Worm (Caenorhabditis elegans) whole organism, L4 larva: ENCODE data around the gene Y62H9A.10.

Source experiments
- F10B5.3 ChIP-seq: sonication (generic microtip); optimal IDR thresholded peaks from 2 replicates; lab custom pipeline; 2016; ENCODE audit warnings: mild to moderate bottlenecking, missing genetic modification characterization, missing compliant biosample characterization
- F44E2.7 ChIP-seq: fragments of 200-800 bp; sonication (Bioruptor generic); IDR thresholded peaks from 2 replicates; pipeline ENCODE4 v2.1.2; 2022; ENCODE audit warnings: missing genetic modification characterization, missing compliant biosample characterization
- R02D3.7 ChIP-seq: fragments of 150-350 bp; sonication (generic microtip); optimal IDR thresholded peaks from 3 replicates; lab custom pipeline; 2014; ENCODE audit warnings: missing biosample characterization, missing genetic modification characterization
- T20F7.1 ChIP-seq: fragments of 200-800 bp; sonication (Bioruptor generic); optimal IDR thresholded peaks from 2 replicates; lab custom pipeline; 2018; ENCODE audit warnings: mild to moderate bottlenecking, missing genetic modification characterization, missing compliant biosample characterization
- T26A8.4 ChIP-seq: fragments of 200-800 bp; sonication (Bioruptor generic); IDR thresholded peaks from 2 replicates; pipeline ENCODE4 v1.3.6; 2022; ENCODE audit warnings: missing genetic modification characterization, missing compliant biosample characterization
- Y105C5A.15 ChIP-seq: fragments of 200-800 bp; sonication (Bioruptor generic); IDR thresholded peaks from 2 replicates; pipeline ENCODE4 v1.3.6; 2022; ENCODE audit warnings: missing genetic modification characterization, missing compliant biosample characterization
- Y5F2A.4 ChIP-seq: fragments of 200-800 bp; sonication (Bioruptor generic); optimal IDR thresholded peaks from 2 replicates; lab custom pipeline; 2018; ENCODE audit warnings: mild to moderate bottlenecking, missing genetic modification characterization, missing compliant biosample characterization
- aly-2 ChIP-seq: sonication (generic microtip); optimal IDR thresholded peaks from 2 replicates; lab custom pipeline; 2018; ENCODE audit warnings: missing biosample characterization, missing genetic modification characterization
- arid-1 ChIP-seq: fragments of 200-800 bp; sonication (Bioruptor generic); conservative IDR thresholded peaks from 2 replicates; pipeline ENCODE4 v1.3.6; 2022; ENCODE audit warnings: missing genetic modification reagents, missing genetic modification characterization, missing compliant biosample characterization
- ceh-20 ChIP-seq: fragments of 200-800 bp; sonication (Bioruptor generic); IDR thresholded peaks from 2 replicates; pipeline ENCODE4 v1.3.6; 2022; ENCODE audit warnings: missing genetic modification reagents, missing genetic modification characterization, missing compliant biosample characterization
- ceh-44 ChIP-seq: fragments of 200-800 bp; sonication (Bioruptor generic); IDR thresholded peaks from 2 replicates; pipeline ENCODE4 v1.3.6; 2022; ENCODE audit warnings: missing genetic modification reagents, missing genetic modification characterization, missing compliant biosample characterization
- ceh-82 ChIP-seq: sonication (generic microtip); optimal IDR thresholded peaks from 2 replicates; lab custom pipeline; 2017; ENCODE audit warnings: missing biosample characterization, missing genetic modification characterization
- ctbp-1 ChIP-seq: fragments of 200-800 bp; sonication (Bioruptor generic); IDR thresholded peaks from 2 replicates; pipeline ENCODE4 v1.3.6; 2022; ENCODE audit warnings: missing genetic modification reagents, missing genetic modification characterization, missing compliant biosample characterization
- daf-16 ChIP-seq, 3 experiments: sonication (generic microtip); optimal IDR thresholded peaks; 2 replicates each; lab custom pipeline; 2016 to 2017; ENCODE audit warnings: missing genetic modification characterization in 3 of 3, missing genetic modification reagents in 3 of 3, mild to moderate bottlenecking in 2 of 3, missing compliant biosample characterization in 2 of 3, missing biosample characterization in 1 of 3, moderate library complexity in 1 of 3
- daf-19 ChIP-seq: fragments of 200-800 bp; sonication (Bioruptor generic); conservative IDR thresholded peaks from 2 replicates; pipeline ENCODE4 v1.3.6; 2022; ENCODE audit warnings: missing genetic modification characterization, missing compliant biosample characterization
- dmd-8 ChIP-seq: fragments of 200-800 bp; sonication (Bioruptor generic); IDR thresholded peaks from 2 replicates; pipeline ENCODE4 v1.3.6; 2022; ENCODE audit warnings: missing genetic modification characterization, missing compliant biosample characterization
- dmd-9 ChIP-seq: fragments of 200-800 bp; sonication (Bioruptor generic); IDR thresholded peaks from 2 replicates; pipeline ENCODE4 v1.3.6; 2022; ENCODE audit warnings: missing genetic modification reagents, missing genetic modification characterization, missing compliant biosample characterization
- dpl-1 ChIP-seq: fragments of 150-350 bp; optimal IDR thresholded peaks from 2 replicates; lab custom pipeline; 2014; ENCODE audit warnings: missing biosample characterization, missing genetic modification reagents, missing genetic modification characterization
- duxl-1 ChIP-seq: sonication (generic microtip); optimal IDR thresholded peaks from 2 replicates; lab custom pipeline; 2016; ENCODE audit warnings: mild to moderate bottlenecking, missing genetic modification characterization, moderate library complexity, missing compliant biosample characterization; ENCODE audit not compliant: poor library complexity
- dve-1 ChIP-seq: sonication (generic microtip); optimal IDR thresholded peaks from 2 replicates; lab custom pipeline; 2017; ENCODE audit warnings: antibody characterized with exemption, mild to moderate bottlenecking, missing genetic modification characterization, missing compliant biosample characterization; ENCODE audit not compliant: insufficient read depth
- egl-27 ChIP-seq: sonication (generic microtip); optimal IDR thresholded peaks from 3 replicates; lab custom pipeline; 2017; ENCODE audit warnings: missing biosample characterization, missing genetic modification reagents, missing genetic modification characterization
- egl-43 ChIP-seq: fragments of 200-800 bp; sonication (Bioruptor generic); IDR thresholded peaks from 2 replicates; pipeline ENCODE4 v1.3.6; 2022; ENCODE audit warnings: missing genetic modification reagents, missing genetic modification characterization, missing compliant biosample characterization
- fkh-10 ChIP-seq: fragments of 150-350 bp; optimal IDR thresholded peaks from 2 replicates; lab custom pipeline; 2014; ENCODE audit warnings: missing biosample characterization, missing genetic modification reagents, missing genetic modification characterization
- hif-1 ChIP-seq, 2 experiments: sonication (generic microtip); optimal IDR thresholded peaks; 2 replicates each; lab custom pipeline; 2016 to 2017; ENCODE audit warnings: missing compliant biosample characterization in 2 of 2, missing genetic modification characterization in 2 of 2, missing genetic modification reagents in 2 of 2, missing genotype in 2 of 2, mild to moderate bottlenecking in 1 of 2
- hmg-1.1 ChIP-seq: fragments of 200-800 bp; sonication (Bioruptor generic); IDR thresholded peaks from 2 replicates; pipeline ENCODE4 v1.3.6; 2022; ENCODE audit warnings: missing genetic modification reagents, missing genetic modification characterization, missing compliant biosample characterization
- jun-1 ChIP-seq: fragments of 150-350 bp; optimal IDR thresholded peaks from 2 replicates; lab custom pipeline; 2014; ENCODE audit warnings: missing biosample characterization, missing genetic modification reagents, missing genetic modification characterization
- lim-7 ChIP-seq: fragments of 200-800 bp; sonication (Bioruptor generic); IDR thresholded peaks from 2 replicates; pipeline ENCODE4 v1.3.6; 2022; ENCODE audit warnings: missing genetic modification characterization, missing compliant biosample characterization
- lir-3 ChIP-seq: sonication (generic microtip); optimal IDR thresholded peaks from 2 replicates; lab custom pipeline; 2016; ENCODE audit warnings: mild to moderate bottlenecking, missing genetic modification characterization, missing compliant biosample characterization
- madf-5 ChIP-seq, 2 experiments: fragments of 200-800 bp; sonication (Bioruptor generic); IDR thresholded peaks; 2 replicates each; pipeline ENCODE4 v1.3.6; 2022; ENCODE audit warnings: missing compliant biosample characterization in 2 of 2, missing genetic modification characterization in 2 of 2
- madf-9 ChIP-seq: fragments of 200-800 bp; sonication (Bioruptor generic); conservative IDR thresholded peaks from 2 replicates; pipeline ENCODE4 v1.3.6; 2022; ENCODE audit warnings: missing genetic modification reagents, missing genetic modification characterization, missing compliant biosample characterization
- mdt-29 ChIP-seq: fragments of 200-800 bp; sonication (Bioruptor generic); IDR thresholded peaks from 2 replicates; pipeline ENCODE4 v1.3.6; 2022; ENCODE audit warnings: missing genetic modification reagents, missing genetic modification characterization, missing compliant biosample characterization
- nhr-102 ChIP-seq: sonication (generic microtip); optimal IDR thresholded peaks from 2 replicates; lab custom pipeline; 2016; ENCODE audit warnings: mild to moderate bottlenecking, missing genetic modification characterization, moderate library complexity, missing compliant biosample characterization
- nhr-237 ChIP-seq: sonication (generic microtip); optimal IDR thresholded peaks from 2 replicates; lab custom pipeline; 2017; ENCODE audit warnings: missing biosample characterization, missing genetic modification characterization
- nhr-48 ChIP-seq: sonication (generic microtip); optimal IDR thresholded peaks from 2 replicates; lab custom pipeline; 2016; ENCODE audit warnings: mild to moderate bottlenecking, missing genetic modification characterization, missing compliant biosample characterization
- nhr-6 ChIP-seq: fragments of 150-350 bp; optimal IDR thresholded peaks from 2 replicates; lab custom pipeline; 2014; ENCODE audit warnings: missing biosample characterization, missing genetic modification characterization
- nhr-77 ChIP-seq: fragments of 150-350 bp; optimal IDR thresholded peaks from 2 replicates; lab custom pipeline; 2014; ENCODE audit warnings: missing biosample characterization, missing genetic modification characterization
- pha-4 ChIP-seq, 2 experiments: fragments of 150-350 bp in 1 of 2; fragments of 200-800 bp in 1 of 2; sonication (Bioruptor generic) in 1 of 2; IDR thresholded peaks in 1 of 2; optimal IDR thresholded peaks in 1 of 2; 2 replicates each; pipeline versions ENCODE4 v1.3.6 to Lab custom; 2014 to 2022; ENCODE audit warnings: missing genetic modification characterization in 2 of 2, missing genetic modification reagents in 2 of 2, missing biosample characterization in 1 of 2, missing compliant biosample characterization in 1 of 2
- rbr-2 ChIP-seq: sonication (generic microtip); optimal IDR thresholded peaks from 2 replicates; lab custom pipeline; 2016; ENCODE audit warnings: missing genotype, missing genetic modification characterization, missing compliant biosample characterization
- set-16 ChIP-seq: fragments of 200-800 bp; sonication (Bioruptor generic); IDR thresholded peaks from 2 replicates; pipeline ENCODE4 v1.3.6; 2022; ENCODE audit warnings: missing genetic modification reagents, missing genetic modification characterization, missing compliant biosample characterization
- snpc-1.2 ChIP-seq: fragments of 200-800 bp; sonication (Bioruptor generic); IDR thresholded peaks from 2 replicates; pipeline ENCODE4 v1.3.6; 2022; ENCODE audit warnings: missing genetic modification reagents, missing genetic modification characterization, missing compliant biosample characterization
- spr-3 ChIP-seq: fragments of 200-800 bp; sonication (Bioruptor generic); optimal IDR thresholded peaks from 2 replicates; lab custom pipeline; 2018; ENCODE audit warnings: mild to moderate bottlenecking, missing genetic modification characterization, missing compliant biosample characterization
- tag-97 ChIP-seq: fragments of 200-800 bp; sonication (Bioruptor generic); IDR thresholded peaks from 2 replicates; pipeline ENCODE4 v1.3.6; 2022; ENCODE audit warnings: missing genetic modification characterization, missing compliant biosample characterization
- unc-130 ChIP-seq: sonication (generic microtip); optimal IDR thresholded peaks from 2 replicates; lab custom pipeline; 2016; ENCODE audit warnings: missing genetic modification reagents, missing genetic modification characterization, missing compliant biosample characterization
- unc-39 ChIP-seq: sonication (generic microtip); optimal IDR thresholded peaks from 2 replicates; lab custom pipeline; 2017; ENCODE audit warnings: missing biosample characterization, missing genetic modification characterization
- zfp-2 ChIP-seq: sonication (generic microtip); optimal IDR thresholded peaks from 2 replicates; lab custom pipeline; 2016; ENCODE audit warnings: mild to moderate bottlenecking, missing genetic modification characterization, missing compliant biosample characterization
- zip-11 ChIP-seq: fragments of 200-800 bp; sonication (Bioruptor generic); IDR thresholded peaks from 2 replicates; pipeline ENCODE4 v1.3.6; 2022; ENCODE audit warnings: missing genetic modification characterization, missing compliant biosample characterization

Gene Y62H9A.10

DNA sequence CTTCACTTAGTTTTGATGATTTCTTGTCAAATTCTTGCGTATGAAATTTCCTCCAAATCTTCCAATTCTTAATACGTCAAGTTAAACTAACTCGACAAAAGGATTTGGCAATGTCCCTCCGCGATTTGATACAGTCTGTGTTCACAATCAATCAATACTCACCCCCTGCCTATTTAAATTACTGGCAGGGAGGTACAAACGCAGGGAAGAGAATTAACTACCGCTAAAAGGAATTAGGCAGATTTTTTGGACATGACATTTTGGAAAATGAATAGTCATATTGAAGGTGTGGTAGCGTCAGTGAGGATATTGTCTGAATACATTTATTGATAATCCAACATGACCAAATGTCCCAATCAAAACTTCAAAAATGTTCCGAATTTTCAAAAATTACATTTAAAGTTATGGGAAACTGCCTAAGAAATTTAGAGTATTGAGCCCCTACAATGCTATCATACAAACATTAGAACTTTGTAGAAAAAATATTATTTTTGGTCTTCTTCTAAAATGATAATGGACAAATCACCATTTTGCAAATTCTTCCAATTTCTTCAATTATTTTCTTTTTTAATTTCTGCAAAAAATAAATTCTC, 34.9 kb upstream of the Y62H9A.10 start (continued):
- TF ChIP-seq F44E2.7 (GFP tag; lab: Robert Waterston, UW) = 0 out of 2 replicates have a peak, but pooled peaks have one; percentile 23
- peak; percentile 42 for TF ChIP-seq unc-130
- TF ChIP-seq hmg-1.1 (GFP tag; lab: Robert Waterston, UW) = peak; percentile 99
- peak; percentile 96 to 98 for TF ChIP-seq daf-16 (GFP tag; optimal IDR thresholded peaks at IDR 0.05; lab: Kevin White, UChicago)
- TF ChIP-seq daf-16 (tag; optimal IDR thresholded peaks at IDR 0.05; lab: Kevin White, UChicago) = peak; percentile 93

DNA sequence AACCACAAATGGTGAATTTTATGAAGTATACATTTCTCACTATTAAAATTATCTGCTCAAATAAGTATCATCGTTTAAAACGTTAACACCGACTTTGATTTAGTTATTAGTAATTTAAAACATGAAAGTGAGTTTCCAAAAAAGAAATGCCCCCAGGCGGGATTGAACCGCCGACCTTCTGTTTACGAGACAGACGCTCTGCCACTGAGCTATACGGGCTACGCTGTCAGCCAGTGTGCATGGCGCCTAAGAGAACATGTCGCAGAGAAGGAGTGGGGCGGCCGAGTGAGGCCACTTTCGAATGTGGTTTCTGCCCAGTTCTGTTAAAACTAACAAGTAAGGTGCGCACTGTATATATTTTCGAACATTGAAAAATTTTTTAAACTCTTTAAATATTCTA, 32.4 kb upstream of the Y62H9A.10 start:
- TF ChIP-seq ceh-82 (tag; lab: Kevin White, UChicago) = no peak
- TF ChIP-seq nhr-102 (tag; lab: Kevin White, UChicago) = peak; percentile 73
- TF ChIP-seq madf-5 (GFP tag; IDR thresholded peaks at IDR 0.05; lab: Robert Waterston, UW) = peak; percentile 66 to 71; a peak in 2 of 4 replicates
- TF ChIP-seq fkh-10 (GFP tag; lab: Kevin White, UChicago) = no peak
- TF ChIP-seq set-16 (GFP tag; lab: Robert Waterston, UW) = peak; percentile 55
- no peak for TF ChIP-seq dpl-1 (GFP tag; lab: Kevin White, UChicago)
- peak; percentile 79 for TF ChIP-seq madf-9 (GFP tag; lab: Robert Waterston, UW)
- TF ChIP-seq R02D3.7 (tag; lab: Kevin White, UChicago) = no peak
- TF ChIP-seq ctbp-1 (GFP tag; lab: Robert Waterston, UW) = peak; percentile 74
- peak; percentile 58 for TF ChIP-seq spr-3 (GFP tag; lab: Kevin White, UChicago)
- no peak for TF ChIP-seq egl-27 (tag; lab: Kevin White, UChicago)
- TF ChIP-seq lir-3 (tag; lab: Kevin White, UChicago) = peak; percentile 27
- TF ChIP-seq Y105C5A.15 (GFP tag; lab: Robert Waterston, UW) = peak; percentile 51; the same call in 1 of the 2 replicates
- TF ChIP-seq unc-39 (tag; lab: Kevin White, UChicago) = no peak
- TF ChIP-seq duxl-1 (tag; lab: Kevin White, UChicago) = peak; percentile 78
- TF ChIP-seq egl-43 (GFP tag; lab: Robert Waterston, UW) = peak; percentile 94
- peak; percentile 54; the same call in 1 of the 2 replicates for TF ChIP-seq arid-1
- no peak for TF ChIP-seq nhr-237 (tag; lab: Kevin White, UChicago)
- peak; percentile 29 for TF ChIP-seq nhr-6 (tag; lab: Kevin White, UChicago)
- TF ChIP-seq Y5F2A.4 (GFP tag; lab: Kevin White, UChicago) = peak; percentile 69
- TF ChIP-seq dve-1 (tag; lab: Kevin White, UChicago) = peak; percentile 43
- no peak for TF ChIP-seq T20F7.1 (GFP tag; lab: Kevin White, UChicago)
- TF ChIP-seq daf-16 (GFP tag; optimal IDR thresholded peaks at IDR 0.05; lab: Kevin White, UChicago) = peak; percentile 55 to 85
- peak; percentile 78 for TF ChIP-seq daf-16 (tag; optimal IDR thresholded peaks at IDR 0.05; lab: Kevin White, UChicago)
- no peak for TF ChIP-seq T26A8.4 (GFP tag; lab: Robert Waterston, UW)
- TF ChIP-seq ceh-20 (GFP tag; lab: Robert Waterston, UW) = peak; percentile 73
- 0 out of 2 replicates have a peak, but pooled peaks have one; percentile 16 for TF ChIP-seq ceh-44 (GFP tag; lab: Robert Waterston, UW)
- TF ChIP-seq nhr-77 (tag; lab: Kevin White, UChicago) = peak; percentile 58
- TF ChIP-seq hif-1 (tag; optimal IDR thresholded peaks at IDR 0.05; lab: Kevin White, UChicago) = peak in 1 of 2 experiments; percentile 2
- TF ChIP-seq zfp-2 (tag; lab: Kevin White, UChicago) = peak; percentile 40
- peak; percentile 91 for TF ChIP-seq dmd-8 (GFP tag; lab: Robert Waterston, UW)
- TF ChIP-seq aly-2 = no peak
- TF ChIP-seq lim-7 (GFP tag; lab: Robert Waterston, UW) = peak; percentile 85
- peak; percentile 87 for TF ChIP-seq snpc-1.2 (GFP tag; lab: Robert Waterston, UW)
- TF ChIP-seq tag-97 = no peak
- TF ChIP-seq pha-4 (GFP tag; IDR thresholded peaks at IDR 0.05; lab: Robert Waterston, UW) = peak; percentile 87
- TF ChIP-seq pha-4 (tag; optimal IDR thresholded peaks at IDR 0.05; lab: Kevin White, UChicago) = no peak
- no peak; the same call in 1 of the 2 replicates for TF ChIP-seq mdt-29
- peak; percentile 61 for TF ChIP-seq F10B5.3 (tag; lab: Kevin White, UChicago)
- peak; percentile 72 for TF ChIP-seq rbr-2 (tag; lab: Kevin White, UChicago)
- no peak for TF ChIP-seq daf-19 (GFP tag; lab: Robert Waterston, UW)
- no peak for TF ChIP-seq zip-11 (GFP tag; lab: Robert Waterston, UW)
- TF ChIP-seq dmd-9 (GFP tag; lab: Robert Waterston, UW) = peak; percentile 75
- TF ChIP-seq unc-130 = peak; percentile 16
- peak; percentile 7 for TF ChIP-seq jun-1 (tag; lab: Kevin White, UChicago)
- peak; percentile 42 for TF ChIP-seq nhr-48 (tag; lab: Kevin White, UChicago)
